Worm (Caenorhabditis elegans) whole organism, L1 larva: ENCODE measurements around the gene Y49A3A.3.

Source experiments
- C04F5.9 ChIP-seq: sonication (generic microtip); optimal IDR thresholded peaks from 2 replicates; lab custom pipeline; 2016; ENCODE audit warnings: missing genetic modification characterization, missing compliant biosample characterization
- C16A3.4 ChIP-seq: fragments of 150-350 bp; optimal IDR thresholded peaks from 2 replicates; lab custom pipeline; 2014; ENCODE audit warnings: missing biosample characterization, missing genetic modification characterization
- C34B4.2 ChIP-seq: sonication (generic microtip); optimal IDR thresholded peaks from 2 replicates; lab custom pipeline; 2017; ENCODE audit warnings: mild to moderate bottlenecking, missing genetic modification characterization, missing compliant biosample characterization
- F16B12.6 ChIP-seq: fragments of 150-350 bp; optimal IDR thresholded peaks from 2 replicates; lab custom pipeline; 2014; ENCODE audit warnings: missing biosample characterization, missing genetic modification characterization
- ama-1 ChIP-seq: fragments of 150-350 bp; optimal IDR thresholded peaks from 2 replicates; lab custom pipeline; 2014
- ceh-63 ChIP-seq: fragments of 200-800 bp; sonication (Bioruptor generic); optimal IDR thresholded peaks from 2 replicates; lab custom pipeline; 2018; ENCODE audit warnings: mild to moderate bottlenecking, missing genetic modification characterization, missing compliant biosample characterization
- ceh-8 ChIP-seq: fragments of 200-800 bp; sonication (Bioruptor generic); optimal IDR thresholded peaks from 2 replicates; lab custom pipeline; 2018; ENCODE audit warnings: mild to moderate bottlenecking, missing genetic modification characterization, moderate library complexity, missing compliant biosample characterization
- ceh-88 ChIP-seq: fragments of 200-800 bp; sonication (Bioruptor generic); IDR thresholded peaks from 2 replicates; pipeline ENCODE4 v1.3.6; 2022; ENCODE audit warnings: missing genetic modification characterization, missing compliant biosample characterization
- dpl-1 ChIP-seq, 3 experiments: fragments of 150-350 bp in 2 of 3; sonication (generic microtip) in 1 of 3; optimal IDR thresholded peaks; 2 replicates each; lab custom pipeline; 2014 to 2017; ENCODE audit warnings: missing biosample characterization in 3 of 3, missing genetic modification characterization in 3 of 3, missing genetic modification reagents in 3 of 3
- dsc-1 ChIP-seq: sonication (generic microtip); optimal IDR thresholded peaks from 2 replicates; lab custom pipeline; 2016; ENCODE audit warnings: mild to moderate bottlenecking, missing genetic modification characterization, missing compliant biosample characterization
- efl-1 ChIP-seq, 4 experiments: fragments of 150-350 bp; optimal IDR thresholded peaks in 3 of 4; peaks in 1 of 4; 1 replicate in 1 of 4; 2 replicates in 3 of 4; lab custom pipeline; 2014; ENCODE audit warnings: missing biosample characterization in 2 of 4, missing genetic modification characterization in 2 of 4, missing genetic modification reagents in 2 of 4
- fkh-4 ChIP-seq: sonication (generic microtip); optimal IDR thresholded peaks from 2 replicates; lab custom pipeline; 2016; ENCODE audit warnings: missing compliant biosample characterization, missing genetic modification characterization, borderline replicate concordance
- fkh-8 ChIP-seq: sonication (generic microtip); optimal IDR thresholded peaks from 2 replicates; lab custom pipeline; 2016; ENCODE audit warnings: mild to moderate bottlenecking, missing genetic modification characterization, missing compliant biosample characterization
- fos-1 ChIP-seq: fragments of 150-350 bp; optimal IDR thresholded peaks from 2 replicates; lab custom pipeline; 2014; ENCODE audit warnings: missing biosample characterization, missing genetic modification characterization
- grh-1 ChIP-seq: fragments of 200-800 bp; sonication (Bioruptor generic); IDR thresholded peaks from 2 replicates; pipeline ENCODE4 v1.3.6; 2022; ENCODE audit warnings: missing genetic modification reagents, missing genetic modification characterization, missing compliant biosample characterization
- irx-1 ChIP-seq: sonication (generic microtip); optimal IDR thresholded peaks from 2 replicates; lab custom pipeline; 2016; ENCODE audit warnings: missing genetic modification characterization, missing compliant biosample characterization
- isw-1 ChIP-seq: fragments of 200-800 bp; sonication (Bioruptor generic); IDR thresholded peaks from 2 replicates; pipeline ENCODE4 v1.3.6; 2022; ENCODE audit warnings: missing genetic modification characterization, missing compliant biosample characterization
- lin-13 ChIP-seq: fragments of 150-350 bp; optimal IDR thresholded peaks from 2 replicates; lab custom pipeline; 2014; ENCODE audit warnings: missing biosample characterization, missing genetic modification reagents, missing genetic modification characterization
- lin-15B ChIP-seq: fragments of 150-350 bp; sonication (generic microtip); optimal IDR thresholded peaks from 3 replicates; lab custom pipeline; 2014; ENCODE audit warnings: missing biosample characterization, missing genetic modification characterization
- lsy-2 ChIP-seq, 2 experiments: fragments of 150-350 bp; optimal IDR thresholded peaks; 2 replicates each; lab custom pipeline; 2014; ENCODE audit warnings: missing biosample characterization in 2 of 2, missing genetic modification characterization in 2 of 2
- mdl-1 ChIP-seq, 2 experiments: fragments of 150-350 bp; optimal IDR thresholded peaks; 2 replicates each; lab custom pipeline; 2014 to 2017; ENCODE audit warnings: missing biosample characterization in 2 of 2, missing genetic modification characterization in 2 of 2, inconsistent platforms in 1 of 2
- mep-1 ChIP-seq: fragments of 150-350 bp; optimal IDR thresholded peaks from 2 replicates; lab custom pipeline; 2014; ENCODE audit warnings: missing biosample characterization, missing genetic modification characterization
- nhr-12 ChIP-seq: sonication (generic microtip); optimal IDR thresholded peaks from 2 replicates; lab custom pipeline; 2017; ENCODE audit warnings: missing biosample characterization, missing genetic modification characterization
- nhr-28 ChIP-seq: fragments of 150-350 bp; optimal IDR thresholded peaks from 2 replicates; lab custom pipeline; 2014; ENCODE audit warnings: missing biosample characterization, missing genetic modification characterization
- nhr-47 ChIP-seq: sonication (generic microtip); optimal IDR thresholded peaks from 2 replicates; lab custom pipeline; 2016; ENCODE audit warnings: mild to moderate bottlenecking, missing genetic modification characterization, moderate library complexity, missing compliant biosample characterization
- nhr-76 ChIP-seq: sonication (generic microtip); optimal IDR thresholded peaks from 2 replicates; lab custom pipeline; 2017; ENCODE audit warnings: missing biosample characterization, missing genetic modification characterization
- nhr-77 ChIP-seq: fragments of 150-350 bp; optimal IDR thresholded peaks from 2 replicates; lab custom pipeline; 2014; ENCODE audit warnings: missing biosample characterization, missing genetic modification characterization
- nhr-84 ChIP-seq: sonication (generic microtip); optimal IDR thresholded peaks from 2 replicates; lab custom pipeline; 2017; ENCODE audit warnings: missing biosample characterization, missing genetic modification characterization
- pax-3 ChIP-seq: fragments of 200-800 bp; sonication (Bioruptor generic); optimal IDR thresholded peaks from 2 replicates; lab custom pipeline; 2018; ENCODE audit warnings: mild to moderate bottlenecking, missing genetic modification characterization, moderate library complexity, missing compliant biosample characterization
- rnt-1 ChIP-seq: sonication (generic microtip); optimal IDR thresholded peaks from 2 replicates; lab custom pipeline; 2016; ENCODE audit warnings: mild to moderate bottlenecking, missing genetic modification characterization, moderate library complexity, missing compliant biosample characterization
- snpc-4 ChIP-seq: fragments of 150-350 bp; optimal IDR thresholded peaks from 2 replicates; lab custom pipeline; 2014; ENCODE audit warnings: missing biosample characterization, missing genetic modification characterization
- sptf-1 ChIP-seq: fragments of 150-350 bp; optimal IDR thresholded peaks from 2 replicates; lab custom pipeline; 2014; ENCODE audit warnings: missing biosample characterization, missing genetic modification characterization
- sup-37 ChIP-seq: fragments of 200-800 bp; sonication (Bioruptor generic); optimal IDR thresholded peaks from 2 replicates; lab custom pipeline; 2018; ENCODE audit warnings: mild to moderate bottlenecking, missing genetic modification characterization, missing compliant biosample characterization
- unc-30 ChIP-seq: sonication (generic microtip); optimal IDR thresholded peaks from 2 replicates; lab custom pipeline; 2017; ENCODE audit warnings: missing biosample characterization, missing genetic modification characterization
- unc-62 ChIP-seq: fragments of 150-350 bp; optimal IDR thresholded peaks from 2 replicates; lab custom pipeline; 2014; ENCODE audit warnings: missing biosample characterization, missing genetic modification reagents, missing genetic modification characterization
- vab-15 ChIP-seq: sonication (generic microtip); optimal IDR thresholded peaks from 2 replicates; lab custom pipeline; 2017; ENCODE audit warnings: missing genotype, mild to moderate bottlenecking, missing genetic modification characterization, missing compliant biosample characterization
- xbp-1 ChIP-seq: sonication (generic microtip); optimal IDR thresholded peaks from 2 replicates; lab custom pipeline; 2016; ENCODE audit warnings: missing genetic modification characterization, missing compliant biosample characterization
- zag-1 ChIP-seq: fragments of 150-350 bp; optimal IDR thresholded peaks from 2 replicates; lab custom pipeline; 2014; ENCODE audit warnings: missing biosample characterization, missing genetic modification characterization
- ztf-11 ChIP-seq, 2 experiments: sonication (generic microtip); optimal IDR thresholded peaks; 2 replicates each; lab custom pipeline; 2016 to 2017; ENCODE audit warnings: missing genetic modification characterization in 2 of 2, missing biosample characterization in 1 of 2, missing compliant biosample characterization in 1 of 2
- ztf-4 ChIP-seq: fragments of 150-350 bp; optimal IDR thresholded peaks from 2 replicates; lab custom pipeline; 2014; ENCODE audit warnings: missing biosample characterization, missing genetic modification characterization

Gene Y49A3A.3

DNA sequence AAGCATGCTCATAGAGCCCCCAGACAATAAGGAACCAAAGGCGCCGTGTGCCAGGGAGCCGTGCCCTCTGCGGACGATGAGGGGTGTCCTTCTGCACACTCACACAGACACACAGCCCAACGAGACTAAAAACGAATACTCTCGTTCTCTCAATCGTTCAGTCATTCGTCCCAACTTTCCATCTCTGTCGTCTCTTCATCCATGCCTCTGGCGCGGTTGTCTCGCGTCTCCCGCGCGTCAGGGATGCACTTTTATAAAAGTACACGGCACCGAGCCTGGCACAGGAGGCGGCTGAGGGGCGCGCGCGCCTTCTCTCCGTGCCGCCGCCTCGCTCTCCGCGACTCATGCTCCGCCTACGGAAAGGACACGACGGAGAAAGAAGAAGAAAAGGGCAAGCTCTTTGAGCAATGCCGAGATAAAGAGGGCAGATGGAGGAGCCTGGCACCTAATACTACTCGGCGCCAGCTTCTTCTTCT lies 12.3 kb downstream of the Y49A3A.3 start (continued):
- TF ChIP-seq fos-1 (tag; lab: Kevin White, UChicago) = no peak
- TF ChIP-seq fkh-8 (tag; lab: Kevin White, UChicago) = peak; percentile 7
- TF ChIP-seq mdl-1 (tag; optimal IDR thresholded peaks at IDR 0.05; lab: Kevin White, UChicago) = no peak
- no peak for TF ChIP-seq dsc-1 (tag; lab: Kevin White, UChicago)
- no peak for TF ChIP-seq irx-1 (tag; lab: Kevin White, UChicago)
- no peak for TF ChIP-seq C04F5.9 (tag; lab: Kevin White, UChicago)
- TF ChIP-seq ceh-8 (GFP tag; lab: Kevin White, UChicago) = no peak
- TF ChIP-seq lin-13 (GFP tag; lab: Kevin White, UChicago) = no peak
- TF ChIP-seq F16B12.6 = no peak
- no peak for TF ChIP-seq nhr-76 (tag; lab: Kevin White, UChicago)
- TF ChIP-seq nhr-77 (tag; lab: Kevin White, UChicago) = no peak
- TF ChIP-seq nhr-84 (tag; lab: Kevin White, UChicago) = no peak
- no peak for TF ChIP-seq lin-15B (tag; lab: Kevin White, UChicago)
- TF ChIP-seq ztf-4 (tag; lab: Kevin White, UChicago) = no peak
- no peak for TF ChIP-seq nhr-12 (tag; lab: Kevin White, UChicago)
- no peak for TF ChIP-seq unc-62
- TF ChIP-seq snpc-4 (tag; lab: Kevin White, UChicago) = no peak
- TF ChIP-seq rnt-1 (tag; lab: Kevin White, UChicago) = no peak
- no peak for TF ChIP-seq unc-30 (tag; lab: Kevin White, UChicago)
- TF ChIP-seq nhr-47 (tag; lab: Kevin White, UChicago) = peak; percentile 31
- TF ChIP-seq ama-1 = no peak
- TF ChIP-seq fkh-4 = no peak

- TF ChIP-seq grh-1 (GFP tag; lab: Robert Waterston, UW) = no peak
- TF ChIP-seq mep-1 (tag; lab: Kevin White, UChicago) = no peak
- TF ChIP-seq sup-37 (GFP tag; lab: Kevin White, UChicago) = no peak
- TF ChIP-seq unc-62 = no peak
- no peak for TF ChIP-seq dpl-1 (GFP tag; optimal IDR thresholded peaks at IDR 0.05; lab: Kevin White, UChicago)
- no peak for TF ChIP-seq ceh-88
- TF ChIP-seq C16A3.4 (tag; lab: Kevin White, UChicago) = no peak
- no peak for TF ChIP-seq pax-3 (tag; lab: Kevin White, UChicago)
Observed at ce11 chrV:14368272-14369052, 14.3 kb downstream of the Y49A3A.3 start.

DNA sequence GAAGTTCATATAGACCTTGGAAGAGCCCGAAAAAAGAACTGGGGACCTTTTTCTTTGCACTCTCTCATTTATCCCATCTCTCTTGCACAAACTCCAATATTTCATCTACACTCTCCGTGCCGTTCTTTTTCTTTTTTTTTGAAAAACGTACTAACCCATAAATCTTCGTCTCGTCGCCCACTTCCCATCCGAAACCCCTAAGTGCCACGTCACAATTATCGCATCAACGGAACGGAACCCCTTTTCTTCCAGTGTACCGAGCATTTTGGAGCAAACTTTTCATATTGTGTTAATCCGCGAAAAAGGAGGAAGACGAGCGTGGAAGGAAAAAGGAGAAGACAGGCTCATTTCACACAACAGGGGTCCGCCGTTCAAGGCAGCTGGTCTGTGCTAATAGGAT lies 15.2 kb downstream of the Y49A3A.3 start:
- TF ChIP-seq vab-15 (no peak), efl-1 (optimal IDR thresholded peaks at IDR 0.05; lab: Kevin White, UChicago) (no peak), efl-1 (GFP tag; optimal IDR thresholded peaks at IDR 0.05 in 1 of 2; lab: Kevin White, UChicago) (peak in 1 of 2 experiments; percentile 69)

ce11 chrV:14372774-14373173 lies 18.6 kb downstream of the Y49A3A.3 start, which contains the start of gene unc-39:
Gene unc-39 (plus strand): TSS chrV:14373074.
- TF ChIP-seq ceh-63 = no peak
- TF ChIP-seq ama-1 = no peak
- no peak for TF ChIP-seq dsc-1 (tag; lab: Kevin White, UChicago)
- TF ChIP-seq xbp-1 = no peak
- no peak for TF ChIP-seq efl-1 (optimal IDR thresholded peaks at IDR 0.05; lab: Kevin White, UChicago)
- no peak for TF ChIP-seq efl-1 (GFP tag; optimal IDR thresholded peaks at IDR 0.05 in 1 of 2; lab: Kevin White, UChicago)
- no peak for TF ChIP-seq isw-1
- TF ChIP-seq nhr-28 (tag; lab: Kevin White, UChicago) = no peak
- no peak for TF ChIP-seq C34B4.2 (tag; lab: Kevin White, UChicago)
- TF ChIP-seq ztf-11 (tag; optimal IDR thresholded peaks at IDR 0.05; lab: Kevin White, UChicago) = no peak
- no peak for TF ChIP-seq ceh-88
- no peak for TF ChIP-seq snpc-4 (tag; lab: Kevin White, UChicago)
- no peak for TF ChIP-seq sptf-1 (tag; lab: Kevin White, UChicago)
- no peak for TF ChIP-seq nhr-47 (tag; lab: Kevin White, UChicago)
- TF ChIP-seq ztf-4 (tag; lab: Kevin White, UChicago) = no peak
- no peak for TF ChIP-seq lsy-2 (tag; optimal IDR thresholded peaks at IDR 0.05; lab: Kevin White, UChicago)
- TF ChIP-seq zag-1 = no peak
